Worm (Caenorhabditis elegans): ENCODE data around the gene T14G12.6.

- TF ChIP-seq nhr-237 (tag; optimal IDR thresholded peaks at IDR 0.05) (no peak), ztf-4 (tag; optimal IDR thresholded peaks at IDR 0.05) (no peak), ztf-11 (tag; optimal IDR thresholded peaks at IDR 0.05) (no peak), zag-1 (tag; optimal IDR thresholded peaks at IDR 0.05) (no peak), nhr-6 (tag; optimal IDR thresholded peaks at IDR 0.05) (no peak), nhr-11 (tag; optimal IDR thresholded peaks at IDR 0.05) (no peak), lin-11 (tag; optimal IDR thresholded peaks at IDR 0.05) (no peak), egl-27 (tag; optimal IDR thresholded peaks at IDR 0.05) (no peak), snpc-4 (tag; optimal IDR thresholded peaks at IDR 0.05) (no peak)
These were observed 43.4 kb downstream of the T14G12.6 start for ce11 chrX:3715835-3716234.
